Fruit fly (Drosophila melanogaster) whole organism: Measurements from ENCODE around the gene CG13884.

Experiments
- Dll ChIP-seq: fragments of >200 bp; optimal IDR thresholded peaks from 2 replicates; lab custom pipeline; 2017
- EcR ChIP-seq, 2 experiments: fragments of >200 bp; optimal IDR thresholded peaks; 2 replicates each; lab custom pipeline; 2017; ENCODE audit warnings: missing biosample characterization in 2 of 2, missing genetic modification characterization in 2 of 2, missing genetic modification reagents in 2 of 2
- pan ChIP-seq: fragments of >200 bp; optimal IDR thresholded peaks from 2 replicates; lab custom pipeline; 2017
- psq ChIP-seq: fragments of >200 bp; optimal IDR thresholded peaks from 2 replicates; lab custom pipeline; 2017
- usp ChIP-seq: fragments of >200 bp; optimal IDR thresholded peaks from 2 replicates; lab custom pipeline; 2017; ENCODE audit warnings: missing biosample characterization, missing genetic modification characterization, mixed read lengths

dm6 chr3L:341052-341852 lies 25.0 kb downstream of the CG13884 start:
- no peak for TF ChIP-seq pan (lab: Kevin White, UChicago)
- TF ChIP-seq Dll (lab: Kevin White, UChicago), result no peak
- TF ChIP-seq psq (lab: Kevin White, UChicago), result no peak
- TF ChIP-seq usp (GFP tag; lab: Kevin White, UChicago), result no peak
- TF ChIP-seq EcR (GFP tag; optimal IDR thresholded peaks at IDR 0.05; lab: Kevin White, UChicago), result peak in 1 of 2 experiments; percentile 14
